Worm (Caenorhabditis elegans): ENCODE results near the gene T09F3.2.
"Not testable (repeated sequence)": the region's sequence is repeated elsewhere in the genome, so short reads cannot be mapped to it uniquely, and the experiment has no call there.

The T09F3.2 gene

DNA sequence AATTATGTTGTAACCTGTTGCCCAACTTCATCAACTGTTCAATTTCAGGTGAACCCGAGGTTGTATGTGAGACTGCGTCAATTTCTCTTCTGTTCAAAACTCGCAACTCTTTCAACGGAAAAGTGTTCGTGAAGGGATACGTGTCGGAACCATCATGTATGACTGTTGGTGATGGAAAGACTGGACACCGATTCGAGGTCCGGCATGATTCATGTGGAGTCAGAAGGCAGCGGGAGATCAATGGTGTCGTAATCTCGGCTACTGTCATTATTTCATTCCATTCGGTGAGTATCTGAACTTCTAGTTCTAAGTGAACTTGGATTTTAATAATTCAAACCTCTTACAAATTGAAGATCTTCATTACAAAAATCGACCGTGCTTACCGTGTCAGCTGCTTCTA lies 46.9 kb downstream of the T09F3.2 start:
- TF ChIP-seq zag-1 (tag; optimal IDR thresholded peaks at IDR 0.05) = no peak
- TF ChIP-seq fos-1 (tag; optimal IDR thresholded peaks at IDR 0.05) = no peak
- no peak for TF ChIP-seq ZK546.5 (tag; optimal IDR thresholded peaks at IDR 0.05)
- no peak for TF ChIP-seq C34F6.9 (tag; optimal IDR thresholded peaks at IDR 0.05)
- TF ChIP-seq nhr-77 (tag; optimal IDR thresholded peaks at IDR 0.05) = no peak
- no peak for TF ChIP-seq nhr-25 (tag; optimal IDR thresholded peaks at IDR 0.05)
- no peak for TF ChIP-seq R02D3.7 (tag; optimal IDR thresholded peaks at IDR 0.05)
- no peak for TF ChIP-seq nhr-11 (tag; optimal IDR thresholded peaks at IDR 0.05)
- TF ChIP-seq egl-27 (tag; optimal IDR thresholded peaks at IDR 0.05) = no peak
- no peak for TF ChIP-seq lsy-2 (tag; optimal IDR thresholded peaks at IDR 0.05)
- no peak for TF ChIP-seq ceh-16 (tag; optimal IDR thresholded peaks at IDR 0.05)
- no peak for TF ChIP-seq sem-4 (tag; optimal IDR thresholded peaks at IDR 0.05)
- TF ChIP-seq blmp-1 (tag; optimal IDR thresholded peaks at IDR 0.05; ENCODE audit: insufficient read depth) = no peak
- no peak for TF ChIP-seq nhr-21 (tag; optimal IDR thresholded peaks at IDR 0.05)
- TF ChIP-seq ceh-82 (tag; optimal IDR thresholded peaks at IDR 0.05) = no peak
- no peak for TF ChIP-seq sma-9 (GFP tag; optimal IDR thresholded peaks at IDR 0.05)
- TF ChIP-seq sma-9 (tag; optimal IDR thresholded peaks at IDR 0.05) = no peak

DNA sequence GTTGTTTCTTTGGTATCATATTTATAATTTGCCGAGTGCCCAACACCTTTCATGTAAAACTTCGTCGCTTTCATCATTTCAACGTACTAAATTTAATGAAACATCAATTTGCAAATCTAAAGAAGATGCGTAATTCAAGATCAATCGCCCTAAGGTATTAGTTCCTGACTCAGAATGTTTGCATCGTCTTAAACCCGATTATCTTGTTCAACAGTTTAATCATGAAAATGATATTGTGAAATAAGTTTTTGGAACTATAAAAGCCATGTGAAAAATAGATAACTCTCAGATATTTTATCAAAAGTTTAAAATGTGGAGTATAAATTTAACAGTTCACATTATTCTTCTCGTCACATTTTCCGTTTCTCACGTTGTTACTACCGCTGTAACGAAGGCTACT lies 49.0 kb downstream of the T09F3.2 start, which contains the start of gene E04D5.4:
Gene E04D5.4, plus strand, starts transcription at position 301 of the 400 bp plus-strand sequence.
- TF ChIP-seq blmp-1 (tag; optimal IDR thresholded peaks at IDR 0.05; ENCODE audit: insufficient read depth) (no peak), nhr-129 (tag; optimal IDR thresholded peaks at IDR 0.05) (no peak), mdl-1 (tag; optimal IDR thresholded peaks at IDR 0.05) (no peak), skn-1 (tag; optimal IDR thresholded peaks at IDR 0.05) (no peak), unc-62 (GFP tag; optimal IDR thresholded peaks at IDR 0.05) (no peak), egl-27 (tag; optimal IDR thresholded peaks at IDR 0.05) (no peak), ZK546.5 (tag; optimal IDR thresholded peaks at IDR 0.05) (no peak), ama-1 (optimal IDR thresholded peaks at IDR 0.05) (no peak), nhr-21 (tag; optimal IDR thresholded peaks at IDR 0.05) (no peak), ceh-16 (tag; optimal IDR thresholded peaks at IDR 0.05) (no peak), peb-1 (tag; optimal IDR thresholded peaks at IDR 0.05) (no peak), unc-55 (GFP tag; optimal IDR thresholded peaks at IDR 0.05) (no peak), sma-9 (GFP tag; optimal IDR thresholded peaks at IDR 0.05) (no peak), sma-9 (tag; optimal IDR thresholded peaks at IDR 0.05) (no peak), C34F6.9 (tag; optimal IDR thresholded peaks at IDR 0.05) (no peak), nhr-23 (tag; optimal IDR thresholded peaks at IDR 0.05) (no peak)

DNA sequence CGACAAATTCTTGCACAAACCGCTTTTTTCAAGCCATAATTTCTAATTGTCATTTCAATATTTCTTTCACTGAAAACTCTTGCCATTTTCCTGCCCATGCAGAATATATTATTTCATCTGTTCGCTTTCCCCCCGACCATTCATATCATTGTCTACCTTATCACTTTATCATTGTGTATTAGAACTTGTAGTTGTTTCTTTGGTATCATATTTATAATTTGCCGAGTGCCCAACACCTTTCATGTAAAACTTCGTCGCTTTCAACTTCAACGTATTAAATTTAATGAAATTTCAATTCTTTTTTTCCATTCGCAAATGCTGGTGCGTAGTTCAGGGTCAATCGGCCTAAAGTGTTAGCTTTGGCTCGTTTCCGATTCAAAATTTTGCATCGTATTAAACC lies 51.9 kb downstream of the T09F3.2 start, which contains the start of gene ZK673.1:
Gene ZK673.1, plus strand, starts transcription at position 301 of the 400 bp plus-strand sequence.
- not testable (repeated sequence) for TF ChIP-seq nhr-77 (tag; optimal IDR thresholded peaks at IDR 0.05); unc-55 (GFP tag; optimal IDR thresholded peaks at IDR 0.05); lsy-2 (tag; optimal IDR thresholded peaks at IDR 0.05)

Data from whole organism, L2 larva.